Fruit fly (Drosophila melanogaster): ENCODE measurements around the gene CG31661.

Gene CG31661

DNA sequence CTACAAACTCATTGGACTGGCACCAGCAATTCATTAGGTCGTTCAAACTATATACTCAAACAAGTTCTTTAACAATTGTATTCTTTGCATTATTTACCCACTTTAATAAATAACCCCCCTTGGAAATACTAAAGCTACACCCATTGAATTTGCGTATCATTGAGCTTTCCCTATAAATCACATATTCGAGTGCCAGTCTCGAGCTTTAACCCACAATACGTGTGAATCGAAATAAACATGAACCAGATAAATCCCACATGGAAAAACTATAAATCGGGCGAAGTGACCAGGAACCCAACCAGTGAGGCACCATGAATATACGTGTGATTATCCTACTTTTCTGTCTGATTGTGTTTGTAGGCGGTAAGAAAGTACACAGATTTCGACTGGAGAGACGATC lies at the start of gene CG31661:
CG31661 (plus strand) TSS at position 301 of the 400 bp plus-strand sequence.
- no peak for TF ChIP-seq CG11617 (GFP tag; optimal IDR thresholded peaks at IDR 0.05)
- TF ChIP-seq CG14711 (tag; optimal IDR thresholded peaks at IDR 0.05), result no peak
- TF ChIP-seq pad (GFP tag; optimal IDR thresholded peaks at IDR 0.05), result no peak
- no peak for TF ChIP-seq Mnt (GFP tag; optimal IDR thresholded peaks at IDR 0.05)
- no peak for TF ChIP-seq CG7045 (GFP tag; optimal IDR thresholded peaks at IDR 0.05)
- TF ChIP-seq tj (GFP tag; optimal IDR thresholded peaks at IDR 0.05), result no peak
- no peak for TF ChIP-seq CG12768 (GFP tag; optimal IDR thresholded peaks at IDR 0.05)
- TF ChIP-seq Hr96 (GFP tag; optimal IDR thresholded peaks at IDR 0.05), result no peak
- TF ChIP-seq cnc (optimal IDR thresholded peaks at IDR 0.05), result no peak
- no peak for TF ChIP-seq CG1620 (GFP tag; optimal IDR thresholded peaks at IDR 0.05)
- TF ChIP-seq Clk (GFP tag; optimal IDR thresholded peaks at IDR 0.05), result no peak
- no peak for TF ChIP-seq ovo (GFP tag; optimal IDR thresholded peaks at IDR 0.05)
- no peak for TF ChIP-seq CG7101 (tag; optimal IDR thresholded peaks at IDR 0.05)
- TF ChIP-seq cic (GFP tag; optimal IDR thresholded peaks at IDR 0.05), result no peak
- no peak for TF ChIP-seq Crg-1 (GFP tag; optimal IDR thresholded peaks at IDR 0.05)
- TF ChIP-seq bab1 (GFP tag; optimal IDR thresholded peaks at IDR 0.05), result no peak
- no peak for TF ChIP-seq kay (GFP tag; ENCODE audit: borderline replicate concordance)

DNA sequence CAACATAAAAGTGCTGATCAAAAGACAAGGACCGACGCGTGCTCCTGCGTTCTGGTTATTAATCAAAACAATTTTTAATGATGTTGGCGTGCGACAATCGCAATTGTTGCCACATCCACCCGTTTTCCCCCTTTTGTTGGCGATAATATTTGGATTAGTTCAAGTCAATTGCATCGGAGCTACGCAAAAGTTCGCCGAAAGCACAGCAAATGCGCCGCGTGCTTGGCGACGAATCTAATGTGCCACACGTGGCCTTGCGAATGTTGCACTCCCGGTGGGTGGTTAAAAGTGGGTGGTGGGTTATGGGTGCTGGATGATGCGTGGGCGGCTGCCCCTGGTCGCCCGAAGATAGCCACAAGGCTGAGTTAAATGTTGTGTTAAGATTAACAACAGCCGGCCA lies 49.4 kb upstream of the CG31661 start:
- TF ChIP-seq CG14711 (tag; optimal IDR thresholded peaks at IDR 0.05) (no peak), tj (GFP tag; optimal IDR thresholded peaks at IDR 0.05) (no peak), CG12768 (GFP tag; optimal IDR thresholded peaks at IDR 0.05) (no peak), cnc (optimal IDR thresholded peaks at IDR 0.05) (no peak), pad (GFP tag; optimal IDR thresholded peaks at IDR 0.05) (no peak), Clk (GFP tag; optimal IDR thresholded peaks at IDR 0.05) (no peak), Hr96 (GFP tag; optimal IDR thresholded peaks at IDR 0.05) (no peak)

DNA sequence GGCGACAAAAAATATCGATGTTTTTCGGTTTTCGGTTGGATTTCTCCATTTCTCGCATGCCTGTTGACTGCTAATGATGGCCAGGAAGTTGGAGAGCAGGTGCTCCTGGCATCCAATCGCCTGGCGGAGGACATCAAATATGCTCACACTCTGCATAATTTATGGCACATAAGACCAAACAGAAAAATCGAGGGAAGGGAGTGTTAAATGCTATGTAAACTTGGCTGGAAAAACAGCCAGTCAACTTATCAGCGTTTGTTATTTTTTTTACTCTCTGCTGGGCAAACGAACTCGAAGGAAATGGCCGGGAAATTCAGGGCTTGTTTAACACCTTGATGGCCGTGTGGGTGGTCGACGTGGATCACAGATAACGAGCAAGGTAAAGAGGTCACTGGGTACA lies 48.9 kb upstream of the CG31661 start:
- no peak for TF ChIP-seq Hr96 (GFP tag; optimal IDR thresholded peaks at IDR 0.05)
- TF ChIP-seq cic (GFP tag; optimal IDR thresholded peaks at IDR 0.05), result no peak
- TF ChIP-seq cnc (optimal IDR thresholded peaks at IDR 0.05), result no peak
- no peak for TF ChIP-seq bab1 (GFP tag; optimal IDR thresholded peaks at IDR 0.05)
- no peak for TF ChIP-seq CG33017 (tag; optimal IDR thresholded peaks at IDR 0.05)
- TF ChIP-seq toe (GFP tag; optimal IDR thresholded peaks at IDR 0.05), result no peak
- TF ChIP-seq pad (GFP tag; optimal IDR thresholded peaks at IDR 0.05), result no peak
- no peak for TF ChIP-seq CG5204 (GFP tag; optimal IDR thresholded peaks at IDR 0.05)
- TF ChIP-seq tj (GFP tag; optimal IDR thresholded peaks at IDR 0.05), result no peak

DNA sequence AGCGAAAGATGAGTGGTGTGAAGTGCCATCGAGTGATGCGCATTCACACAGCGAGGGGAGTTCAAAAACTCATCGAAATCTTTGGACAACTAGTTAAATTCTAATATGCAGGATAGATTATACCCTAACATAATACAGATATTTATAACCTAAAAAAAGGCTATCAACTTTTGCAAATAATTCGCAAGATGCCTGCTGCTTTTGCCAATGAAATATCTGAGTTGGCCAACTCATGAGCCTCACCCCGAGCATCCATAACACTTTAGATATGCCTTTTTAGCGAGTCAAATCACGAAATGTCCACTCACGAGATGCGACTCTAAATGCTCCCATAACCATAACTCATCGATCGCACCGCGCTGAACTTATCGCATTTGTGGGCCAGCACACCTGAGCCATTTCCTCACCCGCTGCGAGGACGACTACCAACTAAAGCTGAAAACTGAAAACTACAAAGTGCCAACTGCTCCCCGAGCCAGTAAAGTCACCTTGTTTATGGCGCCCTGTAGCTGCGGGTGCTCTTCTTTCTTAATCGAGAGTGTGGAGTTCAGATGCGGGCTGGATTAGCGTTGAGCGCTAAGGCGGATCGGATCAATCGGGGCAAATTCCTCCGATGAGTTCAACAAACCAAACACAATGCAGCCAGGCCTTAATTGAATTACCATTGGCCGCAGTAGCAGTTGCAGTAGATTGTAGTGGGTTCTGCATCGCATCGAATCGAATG lies 47.2 kb upstream of the CG31661 start:
- TF ChIP-seq ovo (GFP tag; optimal IDR thresholded peaks at IDR 0.05) (no peak), Clk (GFP tag; optimal IDR thresholded peaks at IDR 0.05) (no peak), CG1620 (GFP tag; optimal IDR thresholded peaks at IDR 0.05) (no peak), CG7045 (GFP tag; optimal IDR thresholded peaks at IDR 0.05) (no peak), Crg-1 (GFP tag; optimal IDR thresholded peaks at IDR 0.05) (no peak), CG7101 (tag; optimal IDR thresholded peaks at IDR 0.05) (no peak), pad (GFP tag; optimal IDR thresholded peaks at IDR 0.05) (no peak), bab1 (GFP tag; optimal IDR thresholded peaks at IDR 0.05) (no peak), Hr96 (GFP tag; optimal IDR thresholded peaks at IDR 0.05) (no peak), tj (GFP tag; optimal IDR thresholded peaks at IDR 0.05) (no peak), CG14711 (tag; optimal IDR thresholded peaks at IDR 0.05) (no peak), cnc (optimal IDR thresholded peaks at IDR 0.05) (no peak), CG5204 (GFP tag; optimal IDR thresholded peaks at IDR 0.05) (no peak), CG11617 (GFP tag; optimal IDR thresholded peaks at IDR 0.05) (no peak), cic (GFP tag; optimal IDR thresholded peaks at IDR 0.05) (no peak), CG33017 (tag; optimal IDR thresholded peaks at IDR 0.05) (no peak), kay (GFP tag; ENCODE audit: borderline replicate concordance) (no peak)

DNA sequence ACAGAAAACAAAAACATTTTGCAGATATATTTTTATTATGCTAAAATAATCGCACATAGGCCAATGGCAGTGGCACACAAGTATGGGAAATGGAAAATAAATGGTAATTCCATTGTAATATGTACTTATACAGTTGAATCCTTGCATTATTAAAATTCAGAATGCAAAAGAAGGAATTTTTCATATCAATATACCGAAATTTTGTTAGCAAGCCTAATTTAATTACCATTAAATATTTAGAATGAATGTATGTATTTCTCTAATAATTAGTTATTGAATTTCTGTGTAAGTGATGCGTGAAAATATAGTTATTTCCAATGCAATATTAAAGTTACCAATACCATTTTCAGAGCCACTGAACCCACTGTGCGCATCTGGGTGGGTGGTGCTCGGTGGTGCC lies 41.5 kb upstream of the CG31661 start:
- TF ChIP-seq pad (GFP tag; optimal IDR thresholded peaks at IDR 0.05), result no peak
- no peak for TF ChIP-seq tj (GFP tag; optimal IDR thresholded peaks at IDR 0.05)
- no peak for TF ChIP-seq CG12768 (GFP tag; optimal IDR thresholded peaks at IDR 0.05)
- no peak for TF ChIP-seq CG11617 (GFP tag; optimal IDR thresholded peaks at IDR 0.05)
- no peak for TF ChIP-seq Clk (GFP tag; optimal IDR thresholded peaks at IDR 0.05)
- no peak for TF ChIP-seq CG5204 (GFP tag; optimal IDR thresholded peaks at IDR 0.05)
- no peak for TF ChIP-seq Mnt (GFP tag; optimal IDR thresholded peaks at IDR 0.05)
- TF ChIP-seq CG7101 (tag; optimal IDR thresholded peaks at IDR 0.05), result no peak
- no peak for TF ChIP-seq CG33017 (tag; optimal IDR thresholded peaks at IDR 0.05)
- no peak for TF ChIP-seq CG14711 (tag; optimal IDR thresholded peaks at IDR 0.05)
- no peak for TF ChIP-seq kay (GFP tag; ENCODE audit: borderline replicate concordance)

DNA sequence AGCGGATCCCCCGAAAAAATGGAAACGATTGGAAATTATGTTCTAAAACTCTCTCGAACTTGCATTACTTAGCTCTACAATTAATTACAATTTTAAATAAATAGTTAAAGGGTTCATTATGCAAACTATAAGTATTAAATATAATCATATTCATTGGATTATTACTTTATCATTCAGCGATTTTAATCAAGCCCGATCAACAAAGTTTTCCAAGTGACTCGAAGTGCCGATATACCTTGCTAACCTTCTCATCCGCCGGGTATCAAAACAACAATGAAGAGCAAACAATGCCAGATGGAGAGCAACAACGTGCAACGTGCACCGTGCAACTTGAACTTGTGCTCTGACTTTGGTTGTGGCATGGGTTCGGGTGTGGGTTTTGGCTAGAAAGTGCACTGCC lies 40.7 kb upstream of the CG31661 start:
- TF ChIP-seq CG7045 (GFP tag; optimal IDR thresholded peaks at IDR 0.05) (no peak), CG33017 (tag; optimal IDR thresholded peaks at IDR 0.05) (no peak), bab1 (GFP tag; optimal IDR thresholded peaks at IDR 0.05) (no peak), cnc (optimal IDR thresholded peaks at IDR 0.05) (no peak), CG5204 (GFP tag; optimal IDR thresholded peaks at IDR 0.05) (no peak), toe (GFP tag; optimal IDR thresholded peaks at IDR 0.05) (no peak), tj (GFP tag; optimal IDR thresholded peaks at IDR 0.05) (no peak), CG11617 (GFP tag; optimal IDR thresholded peaks at IDR 0.05) (no peak), Crg-1 (GFP tag; optimal IDR thresholded peaks at IDR 0.05) (no peak), CG12768 (GFP tag; optimal IDR thresholded peaks at IDR 0.05) (no peak), ovo (GFP tag; optimal IDR thresholded peaks at IDR 0.05) (no peak), Clk (GFP tag; optimal IDR thresholded peaks at IDR 0.05) (no peak), Mnt (GFP tag; optimal IDR thresholded peaks at IDR 0.05) (no peak), CG7101 (tag; optimal IDR thresholded peaks at IDR 0.05) (no peak), CG1620 (GFP tag; optimal IDR thresholded peaks at IDR 0.05) (no peak), kay (GFP tag; ENCODE audit: borderline replicate concordance) (no peak), cic (GFP tag; optimal IDR thresholded peaks at IDR 0.05) (no peak), pad (GFP tag; optimal IDR thresholded peaks at IDR 0.05) (no peak), Hr96 (GFP tag; optimal IDR thresholded peaks at IDR 0.05) (no peak), CG14711 (tag; optimal IDR thresholded peaks at IDR 0.05) (no peak)
